Worm (Caenorhabditis elegans) whole organism, L2 larva: Measurements from ENCODE around the gene F58F9.8.

Experiments used
- C34F6.9 ChIP-seq: fragments of 150-350 bp; optimal IDR thresholded peaks from 2 replicates; lab custom pipeline; 2014; ENCODE audit warnings: missing biosample characterization, missing genetic modification characterization
- R02D3.7 ChIP-seq: fragments of 150-350 bp; optimal IDR thresholded peaks from 2 replicates; lab custom pipeline; 2014; ENCODE audit warnings: missing biosample characterization, missing genetic modification characterization
- ZK546.5 ChIP-seq: sonication (generic microtip); optimal IDR thresholded peaks from 2 replicates; lab custom pipeline; 2017; ENCODE audit warnings: missing biosample characterization, missing genetic modification characterization
- alr-1 ChIP-seq: fragments of 150-350 bp; optimal IDR thresholded peaks from 2 replicates; lab custom pipeline; 2014; ENCODE audit warnings: missing biosample characterization, missing genetic modification characterization
- aly-2 ChIP-seq: fragments of 150-350 bp; optimal IDR thresholded peaks from 2 replicates; lab custom pipeline; 2014; ENCODE audit warnings: missing biosample characterization, missing genetic modification characterization
- ama-1 ChIP-seq: fragments of 150-350 bp; optimal IDR thresholded peaks from 2 replicates; lab custom pipeline; 2018; ENCODE audit warnings: inconsistent platforms
- blmp-1 ChIP-seq: sonication (generic microtip); optimal IDR thresholded peaks from 2 replicates; lab custom pipeline; 2017; ENCODE audit warnings: missing genetic modification characterization, mild to moderate bottlenecking, missing compliant biosample characterization, antibody characterized with exemption, moderate library complexity; ENCODE audit not compliant: insufficient read depth
- ceh-16 ChIP-seq: fragments of 150-350 bp; optimal IDR thresholded peaks from 2 replicates; lab custom pipeline; 2014; ENCODE audit warnings: missing biosample characterization, missing genetic modification characterization
- ceh-82 ChIP-seq: fragments of 150-350 bp; optimal IDR thresholded peaks from 2 replicates; lab custom pipeline; 2014; ENCODE audit warnings: missing biosample characterization, missing genetic modification characterization
- crh-2 ChIP-seq: sonication (generic microtip); optimal IDR thresholded peaks from 2 replicates; lab custom pipeline; 2017; ENCODE audit warnings: missing biosample characterization, missing genetic modification characterization
- dmd-4 ChIP-seq: sonication (generic microtip); optimal IDR thresholded peaks from 2 replicates; lab custom pipeline; 2017; ENCODE audit warnings: missing biosample characterization, missing genetic modification characterization
- egl-27 ChIP-seq: sonication (generic microtip); optimal IDR thresholded peaks from 3 replicates; lab custom pipeline; 2017; ENCODE audit warnings: missing biosample characterization, missing genetic modification reagents, missing genetic modification characterization
- elt-1 ChIP-seq: fragments of 150-350 bp; optimal IDR thresholded peaks from 2 replicates; lab custom pipeline; 2014; ENCODE audit warnings: missing biosample characterization, missing genetic modification characterization
- elt-3 ChIP-seq: sonication (generic microtip); optimal IDR thresholded peaks from 2 replicates; lab custom pipeline; 2017; ENCODE audit warnings: missing biosample characterization, missing genetic modification characterization
- fos-1 ChIP-seq: fragments of 150-350 bp; optimal IDR thresholded peaks from 2 replicates; lab custom pipeline; 2014; ENCODE audit warnings: missing biosample characterization, missing genetic modification characterization
- gmeb-1 ChIP-seq: fragments of 150-350 bp; optimal IDR thresholded peaks from 2 replicates; lab custom pipeline; 2014; ENCODE audit warnings: missing biosample characterization, missing genetic modification characterization
- lin-13 ChIP-seq: fragments of 150-350 bp; optimal IDR thresholded peaks from 2 replicates; lab custom pipeline; 2014; ENCODE audit warnings: missing biosample characterization, missing genetic modification reagents, missing genetic modification characterization
- lin-39 ChIP-seq: fragments of 150-350 bp; optimal IDR thresholded peaks from 2 replicates; lab custom pipeline; 2014; ENCODE audit warnings: missing biosample characterization, missing genetic modification reagents, missing genetic modification characterization
- lsy-2 ChIP-seq, 2 experiments: fragments of 150-350 bp in 1 of 2; sonication (generic microtip) in 1 of 2; optimal IDR thresholded peaks; 2 replicates each; lab custom pipeline; 2014 to 2017; ENCODE audit warnings: missing biosample characterization in 2 of 2, missing genetic modification characterization in 2 of 2
- mab-5 ChIP-seq: fragments of 150-350 bp; optimal IDR thresholded peaks from 2 replicates; lab custom pipeline; 2014; ENCODE audit warnings: missing biosample characterization, missing genetic modification characterization
- mbf-1 ChIP-seq: sonication (generic microtip); optimal IDR thresholded peaks from 2 replicates; lab custom pipeline; 2017; ENCODE audit warnings: missing biosample characterization, missing genetic modification characterization
- mdl-1 ChIP-seq, 2 experiments: fragments of 150-350 bp in 1 of 2; sonication (generic microtip) in 1 of 2; optimal IDR thresholded peaks; 2 replicates each; lab custom pipeline; 2017; ENCODE audit warnings: missing biosample characterization in 2 of 2, missing genetic modification characterization in 2 of 2
- nhr-11 ChIP-seq: fragments of 150-350 bp; optimal IDR thresholded peaks from 2 replicates; lab custom pipeline; 2014; ENCODE audit warnings: missing biosample characterization, missing genetic modification characterization
- nhr-12 ChIP-seq: fragments of 150-350 bp; optimal IDR thresholded peaks from 2 replicates; lab custom pipeline; 2014; ENCODE audit warnings: missing biosample characterization, missing genetic modification characterization
- nhr-129 ChIP-seq: fragments of 150-350 bp; optimal IDR thresholded peaks from 2 replicates; lab custom pipeline; 2014; ENCODE audit warnings: missing biosample characterization, missing genetic modification characterization
- nhr-21 ChIP-seq: fragments of 150-350 bp; optimal IDR thresholded peaks from 2 replicates; lab custom pipeline; 2014; ENCODE audit warnings: missing biosample characterization, missing genetic modification characterization
- nhr-237 ChIP-seq: fragments of 150-350 bp; optimal IDR thresholded peaks from 2 replicates; lab custom pipeline; 2014; ENCODE audit warnings: missing biosample characterization, missing genetic modification characterization
- nhr-25 ChIP-seq: fragments of 150-350 bp; sonication (generic microtip); optimal IDR thresholded peaks from 3 replicates; lab custom pipeline; 2014; ENCODE audit warnings: missing biosample characterization, missing genetic modification characterization
- nhr-77 ChIP-seq: fragments of 150-350 bp; optimal IDR thresholded peaks from 2 replicates; lab custom pipeline; 2014; ENCODE audit warnings: missing biosample characterization, missing genetic modification characterization
- peb-1 ChIP-seq: fragments of 150-350 bp; optimal IDR thresholded peaks from 2 replicates; lab custom pipeline; 2014; ENCODE audit warnings: missing biosample characterization, missing genetic modification characterization
- sem-4 ChIP-seq: fragments of 150-350 bp; optimal IDR thresholded peaks from 2 replicates; lab custom pipeline; 2014; ENCODE audit warnings: missing biosample characterization, missing genetic modification reagents, missing genetic modification characterization
- skn-1 ChIP-seq: sonication (generic microtip); optimal IDR thresholded peaks from 2 replicates; lab custom pipeline; 2017; ENCODE audit warnings: missing biosample characterization, missing genetic modification characterization
- sma-3 ChIP-seq: sonication (generic microtip); optimal IDR thresholded peaks from 2 replicates; lab custom pipeline; 2016; ENCODE audit warnings: missing genetic modification reagents, missing genetic modification characterization, missing compliant biosample characterization
- sma-9 ChIP-seq, 2 experiments: fragments of 150-350 bp in 1 of 2; sonication (generic microtip) in 1 of 2; optimal IDR thresholded peaks; 2 replicates each; lab custom pipeline; 2014 to 2016; ENCODE audit warnings: missing genetic modification characterization in 2 of 2, mild to moderate bottlenecking in 1 of 2, missing biosample characterization in 1 of 2, missing compliant biosample characterization in 1 of 2, missing genetic modification reagents in 1 of 2, moderate library complexity in 1 of 2
- snpc-4 ChIP-seq: fragments of 150-350 bp; optimal IDR thresholded peaks from 2 replicates; lab custom pipeline; 2014; ENCODE audit warnings: missing biosample characterization, missing genetic modification characterization
- unc-39 ChIP-seq: fragments of 150-350 bp; optimal IDR thresholded peaks from 2 replicates; lab custom pipeline; 2014; ENCODE audit warnings: missing biosample characterization, missing genetic modification characterization
- unc-55 ChIP-seq: fragments of 150-350 bp; sonication (generic microtip); optimal IDR thresholded peaks from 3 replicates; lab custom pipeline; 2014; ENCODE audit warnings: missing biosample characterization, missing genetic modification reagents, missing genetic modification characterization
- unc-62 ChIP-seq: fragments of 150-350 bp; optimal IDR thresholded peaks from 2 replicates; lab custom pipeline; 2014; ENCODE audit warnings: missing biosample characterization, missing genetic modification reagents, missing genetic modification characterization
- zag-1 ChIP-seq: fragments of 150-350 bp; optimal IDR thresholded peaks from 2 replicates; lab custom pipeline; 2014; ENCODE audit warnings: missing biosample characterization, missing genetic modification characterization
- ztf-1 ChIP-seq: fragments of 200-800 bp; sonication (Bioruptor generic); conservative IDR thresholded peaks from 2 replicates; pipeline ENCODE4 v1.3.6; 2022; ENCODE audit warnings: missing genetic modification characterization, missing compliant biosample characterization
- ztf-11 ChIP-seq: sonication (generic microtip); optimal IDR thresholded peaks from 2 replicates; lab custom pipeline; 2017; ENCODE audit warnings: missing biosample characterization, missing genetic modification characterization
- ztf-4 ChIP-seq: fragments of 150-350 bp; optimal IDR thresholded peaks from 2 replicates; lab custom pipeline; 2014; ENCODE audit warnings: missing biosample characterization, missing genetic modification characterization

Gene F58F9.8

DNA sequence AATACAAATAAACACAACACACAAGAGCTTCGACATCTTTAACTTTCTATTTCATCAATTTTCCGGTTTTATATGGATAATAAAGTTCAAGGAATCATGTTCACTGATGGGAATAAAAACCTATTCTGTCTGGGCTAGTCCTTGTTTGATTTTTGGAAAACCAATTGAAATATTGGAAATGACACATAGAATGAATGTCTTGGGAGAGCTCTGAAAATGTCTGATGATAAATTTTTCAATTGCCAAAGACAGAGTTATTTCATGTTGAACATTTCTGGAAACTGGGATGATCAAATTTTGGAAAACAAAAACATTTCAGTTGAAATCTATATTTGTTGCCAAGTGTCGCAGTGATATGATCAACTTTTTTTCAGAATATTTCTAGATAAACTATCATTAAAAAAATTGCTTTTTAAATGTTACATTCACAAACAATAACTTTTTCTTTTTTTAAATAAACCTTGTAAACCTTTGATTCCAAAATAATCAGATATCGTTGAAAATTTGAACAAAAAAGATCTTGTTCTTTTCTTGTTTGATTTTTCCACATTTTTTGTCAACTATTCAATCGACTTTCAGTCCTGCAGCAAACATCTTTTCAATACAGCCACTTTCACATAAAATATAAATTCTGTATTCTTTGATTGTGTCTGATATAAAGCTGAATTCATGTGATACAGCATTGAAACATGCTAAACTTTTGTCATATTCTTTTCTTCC, at the start of gene F58F9.8, which contains the start of gene F58F9.6:
Gene F58F9.8, plus strand, starts transcription at position 670 of the 720 bp plus-strand sequence.
Gene F58F9.6, minus strand, starts transcription at position 101 of the 720 bp plus-strand sequence.
- TF ChIP-seq nhr-21 (tag; lab: Kevin White, UChicago) (no peak), sem-4 (no peak), unc-39 (tag; lab: Kevin White, UChicago) (no peak), mdl-1 (tag; optimal IDR thresholded peaks at IDR 0.05; lab: Kevin White, UChicago) (no peak), ceh-16 (tag; lab: Kevin White, UChicago) (no peak), nhr-77 (no peak), sma-3 (GFP tag; lab: Kevin White, UChicago) (no peak), ama-1 (lab: Kevin White, UChicago) (no peak), nhr-12 (no peak), elt-3 (no peak), C34F6.9 (no peak), mbf-1 (tag; lab: Kevin White, UChicago) (no peak), unc-55 (no peak), egl-27 (tag; lab: Kevin White, UChicago) (no peak), dmd-4 (tag; lab: Kevin White, UChicago) (no peak), sma-9 (GFP tag; optimal IDR thresholded peaks at IDR 0.05; lab: Kevin White, UChicago) (no peak), sma-9 (tag; optimal IDR thresholded peaks at IDR 0.05; lab: Kevin White, UChicago) (no peak)
- TF ChIP-seq, all 48 proteins: peak for 0

DNA sequence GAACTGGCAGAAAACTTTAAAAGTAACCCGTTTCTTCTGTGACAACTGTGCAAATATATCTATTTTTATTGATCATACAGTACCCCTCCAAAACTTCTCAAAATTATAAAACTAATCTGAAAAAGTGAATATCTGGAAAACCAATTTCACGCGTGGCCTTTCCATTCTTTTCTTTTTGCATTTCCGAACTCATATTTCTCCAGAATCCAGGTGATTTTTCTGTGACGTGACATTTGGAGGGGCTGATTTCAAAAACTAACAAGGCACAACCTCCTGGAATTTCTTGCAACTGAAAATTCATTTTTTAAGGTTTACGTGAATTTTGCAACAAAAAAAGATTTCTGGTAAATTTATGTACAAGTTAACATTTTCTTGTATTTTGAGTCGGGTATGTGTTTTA, 37.7 kb upstream of the F58F9.8 start:
- no peak for TF ChIP-seq nhr-11 (tag; lab: Kevin White, UChicago)
- TF ChIP-seq unc-39 (tag; lab: Kevin White, UChicago) = no peak
- no peak for TF ChIP-seq snpc-4 (tag; lab: Kevin White, UChicago)
- TF ChIP-seq nhr-21 (tag; lab: Kevin White, UChicago) = no peak
- TF ChIP-seq elt-1 (tag; lab: Kevin White, UChicago) = no peak
- no peak for TF ChIP-seq egl-27 (tag; lab: Kevin White, UChicago)
- TF ChIP-seq fos-1 = no peak
- TF ChIP-seq mbf-1 (tag; lab: Kevin White, UChicago) = no peak
- TF ChIP-seq aly-2 (tag; lab: Kevin White, UChicago) = no peak
- no peak for TF ChIP-seq lsy-2 (tag; optimal IDR thresholded peaks at IDR 0.05; lab: Kevin White, UChicago)

DNA sequence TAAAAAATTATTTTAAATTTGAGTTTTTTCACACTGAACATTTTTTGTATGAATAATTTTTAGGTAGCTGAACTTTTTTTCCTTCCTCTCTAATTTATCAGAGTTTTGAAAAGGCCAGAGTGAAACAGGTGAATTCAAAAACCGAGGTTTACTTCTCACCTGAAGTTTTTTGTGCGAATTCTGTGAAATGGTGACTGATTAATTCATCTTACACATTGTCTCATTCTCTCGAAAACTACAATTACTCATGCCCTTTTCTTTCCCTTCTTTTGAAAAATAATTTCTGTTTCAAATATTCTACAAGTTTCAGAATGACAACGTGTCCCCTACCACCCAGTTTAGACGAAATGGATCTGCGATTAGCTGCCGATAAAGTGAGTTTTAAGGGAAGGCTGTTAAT, 36.2 kb upstream of the F58F9.8 start, which contains the start of gene tkr-2:
Gene tkr-2, plus strand, starts transcription at position 301 of the 400 bp plus-strand sequence.
- TF ChIP-seq blmp-1 (tag; lab: Kevin White, UChicago) = no peak

DNA sequence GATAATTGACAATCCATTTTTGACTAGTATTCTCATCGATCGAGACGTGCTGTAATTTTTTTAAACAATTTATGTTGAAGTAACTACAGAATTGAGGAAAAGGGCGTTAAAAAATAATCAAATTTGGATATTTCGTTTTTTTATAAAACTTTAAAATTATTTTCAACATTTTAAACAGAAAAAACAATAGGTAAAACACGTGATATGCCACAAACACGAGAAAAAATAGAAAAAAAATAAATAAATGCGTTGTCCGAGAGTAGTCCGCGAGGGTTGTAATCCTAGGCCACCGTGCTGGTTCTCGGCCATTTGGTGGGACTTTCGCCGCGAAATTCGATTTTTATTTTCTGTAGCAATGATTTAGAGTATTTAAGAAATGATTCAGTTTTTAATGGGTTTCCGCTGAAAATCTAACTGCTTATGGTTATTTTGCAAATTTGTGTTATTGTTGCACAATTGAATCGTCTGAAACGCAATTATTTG, 31.6 kb upstream of the F58F9.8 start, which contains the start of gene C49A9.10:
Gene C49A9.10, minus strand, starts transcription at position 51 of the 483 bp plus-strand sequence.
- TF ChIP-seq elt-1 (tag; lab: Kevin White, UChicago) = no peak
- TF ChIP-seq skn-1 = no peak
- no peak for TF ChIP-seq ztf-11
- TF ChIP-seq nhr-77 = no peak
- no peak for TF ChIP-seq egl-27 (tag; lab: Kevin White, UChicago)
- no peak for TF ChIP-seq peb-1 (tag; lab: Kevin White, UChicago)
- no peak for TF ChIP-seq lin-39
- TF ChIP-seq alr-1 = no peak
- no peak for TF ChIP-seq unc-62
- TF ChIP-seq lin-13 (GFP tag; lab: Kevin White, UChicago) = peak; percentile 79
- TF ChIP-seq gmeb-1 (tag; lab: Kevin White, UChicago) = peak; percentile 97
- TF ChIP-seq aly-2 (tag; lab: Kevin White, UChicago) = no peak
- peak; percentile 83 to 90 for TF ChIP-seq lsy-2 (tag; optimal IDR thresholded peaks at IDR 0.05; lab: Kevin White, UChicago)
- peak; percentile 58 for TF ChIP-seq sem-4
- TF ChIP-seq nhr-12 = no peak
- TF ChIP-seq blmp-1 (tag; lab: Kevin White, UChicago) = peak; percentile 22
- peak; percentile 93 for TF ChIP-seq sma-3 (GFP tag; lab: Kevin White, UChicago)
- no peak for TF ChIP-seq elt-3
- TF ChIP-seq ceh-82 = no peak
- TF ChIP-seq snpc-4 (tag; lab: Kevin White, UChicago) = peak; percentile 71
- no peak for TF ChIP-seq nhr-237 (tag; lab: Kevin White, UChicago)
- no peak for TF ChIP-seq mbf-1 (tag; lab: Kevin White, UChicago)
- TF ChIP-seq ztf-1 = no peak
- no peak for TF ChIP-seq dmd-4 (tag; lab: Kevin White, UChicago)
- TF ChIP-seq C34F6.9 = peak; percentile 87
- peak; percentile 67 for TF ChIP-seq R02D3.7 (tag; lab: Kevin White, UChicago)
- peak; percentile 94 for TF ChIP-seq sma-9 (GFP tag; optimal IDR thresholded peaks at IDR 0.05; lab: Kevin White, UChicago)
- TF ChIP-seq sma-9 (tag; optimal IDR thresholded peaks at IDR 0.05; lab: Kevin White, UChicago) = no peak
- peak; percentile 72 for TF ChIP-seq crh-2 (tag; lab: Kevin White, UChicago)
- TF ChIP-seq zag-1 (tag; lab: Kevin White, UChicago) = no peak
- TF ChIP-seq unc-39 (tag; lab: Kevin White, UChicago) = no peak
- peak; percentile 93 for TF ChIP-seq unc-55
- peak; percentile 82 for TF ChIP-seq nhr-25 (tag; lab: Kevin White, UChicago)
- no peak for TF ChIP-seq ztf-4
- no peak for TF ChIP-seq ZK546.5 (tag; lab: Kevin White, UChicago)
- no peak for TF ChIP-seq ceh-16 (tag; lab: Kevin White, UChicago)
- TF ChIP-seq mab-5 (tag; lab: Kevin White, UChicago) = peak; percentile 81
- peak; percentile 42 for TF ChIP-seq fos-1
- TF ChIP-seq mdl-1 (tag; optimal IDR thresholded peaks at IDR 0.05; lab: Kevin White, UChicago) = no peak
- no peak for TF ChIP-seq nhr-129 (tag; lab: Kevin White, UChicago)
